Worm (Caenorhabditis elegans) whole organism, mixed stage, embryonic: ENCODE measurements around the gene chil-4.

Experiments used
- blmp-1 ChIP-seq: fragments of 150-350 bp; optimal IDR thresholded peaks from 2 replicates; lab custom pipeline; 2014; ENCODE audit warnings: missing biosample characterization, missing genetic modification characterization
- ceh-39 ChIP-seq: fragments of 150-350 bp; optimal IDR thresholded peaks from 2 replicates; lab custom pipeline; 2014; ENCODE audit warnings: missing biosample characterization, missing genetic modification characterization
- ceh-83 ChIP-seq: fragments of 200-800 bp; sonication (Bioruptor generic); optimal IDR thresholded peaks from 2 replicates; lab custom pipeline; 2018; ENCODE audit warnings: mild to moderate bottlenecking, missing genetic modification characterization, missing compliant biosample characterization
- ces-1 ChIP-seq: fragments of 150-350 bp; optimal IDR thresholded peaks from 2 replicates; lab custom pipeline; 2014; ENCODE audit warnings: missing biosample characterization, missing genetic modification reagents, missing genetic modification characterization
- cnd-1 ChIP-seq: fragments of 200-800 bp; sonication (Bioruptor generic); optimal IDR thresholded peaks from 2 replicates; lab custom pipeline; 2018; ENCODE audit warnings: mild to moderate bottlenecking, missing genetic modification characterization, missing compliant biosample characterization
- elt-1 ChIP-seq: sonication (generic microtip); optimal IDR thresholded peaks from 2 replicates; lab custom pipeline; 2017; ENCODE audit warnings: missing genetic modification characterization, mild to moderate bottlenecking, missing compliant biosample characterization, antibody characterized with exemption, moderate library complexity, borderline replicate concordance; ENCODE audit not compliant: insufficient read depth
- elt-3 ChIP-seq: fragments of 150-350 bp; optimal IDR thresholded peaks from 2 replicates; lab custom pipeline; 2014; ENCODE audit warnings: missing biosample characterization, missing genetic modification characterization
- ham-2 ChIP-seq: fragments of 200-800 bp; sonication (Bioruptor generic); optimal IDR thresholded peaks from 2 replicates; lab custom pipeline; 2018; ENCODE audit warnings: mild to moderate bottlenecking, missing genetic modification characterization, missing compliant biosample characterization
- hlh-1 ChIP-seq: fragments of 150-350 bp; optimal IDR thresholded peaks from 2 replicates; lab custom pipeline; 2014; ENCODE audit warnings: missing biosample characterization, missing genetic modification reagents, missing genetic modification characterization
- lin-13 ChIP-seq: fragments of 150-350 bp; optimal IDR thresholded peaks from 2 replicates; lab custom pipeline; 2014; ENCODE audit warnings: missing biosample characterization, missing genetic modification characterization
- lin-32 ChIP-seq: fragments of 200-800 bp; sonication (Bioruptor generic); optimal IDR thresholded peaks from 2 replicates; lab custom pipeline; 2018; ENCODE audit warnings: mild to moderate bottlenecking, missing genetic modification characterization, missing compliant biosample characterization
- lsy-2 ChIP-seq: fragments of 150-350 bp; optimal IDR thresholded peaks from 2 replicates; lab custom pipeline; 2014; ENCODE audit warnings: missing biosample characterization, missing genetic modification characterization
- mep-1 ChIP-seq: fragments of 150-350 bp; optimal IDR thresholded peaks from 2 replicates; lab custom pipeline; 2017; ENCODE audit warnings: missing biosample characterization, missing genetic modification reagents, missing genetic modification characterization, inconsistent platforms
- mls-2 ChIP-seq: sonication (generic microtip); optimal IDR thresholded peaks from 2 replicates; lab custom pipeline; 2016; ENCODE audit warnings: mild to moderate bottlenecking, missing genetic modification characterization, moderate library complexity, missing compliant biosample characterization
- nhr-2 ChIP-seq: fragments of 150-350 bp; optimal IDR thresholded peaks from 2 replicates; lab custom pipeline; 2014; ENCODE audit warnings: missing biosample characterization, missing genetic modification characterization
- nhr-237 ChIP-seq: fragments of 150-350 bp; optimal IDR thresholded peaks from 2 replicates; lab custom pipeline; 2014; ENCODE audit warnings: missing biosample characterization, missing genetic modification characterization
- nhr-28 ChIP-seq: fragments of 150-350 bp; optimal IDR thresholded peaks from 2 replicates; lab custom pipeline; 2014; ENCODE audit warnings: missing biosample characterization, missing genetic modification characterization
- nhr-76 ChIP-seq: sonication (generic microtip); optimal IDR thresholded peaks from 2 replicates; lab custom pipeline; 2017; ENCODE audit warnings: missing biosample characterization, missing genetic modification characterization
- pha-4 ChIP-seq: fragments of 150-350 bp; optimal IDR thresholded peaks from 2 replicates; lab custom pipeline; 2018; ENCODE audit warnings: missing biosample characterization, missing genetic modification reagents, missing genetic modification characterization
- sem-2 ChIP-seq: fragments of 200-800 bp; sonication (Bioruptor generic); optimal IDR thresholded peaks from 2 replicates; lab custom pipeline; 2018; ENCODE audit warnings: mild to moderate bottlenecking, missing genetic modification characterization, missing compliant biosample characterization
- sptf-1 ChIP-seq: sonication (generic microtip); optimal IDR thresholded peaks from 2 replicates; lab custom pipeline; 2017; ENCODE audit warnings: mild to moderate bottlenecking, missing genetic modification characterization, moderate library complexity, missing compliant biosample characterization
- tbx-8 ChIP-seq: fragments of 200-800 bp; sonication (Bioruptor generic); optimal IDR thresholded peaks from 2 replicates; lab custom pipeline; 2018; ENCODE audit warnings: mild to moderate bottlenecking, missing genetic modification characterization, moderate library complexity, missing compliant biosample characterization
- unc-120 ChIP-seq: sonication (generic microtip); optimal IDR thresholded peaks from 2 replicates; lab custom pipeline; 2017; ENCODE audit warnings: missing genetic modification characterization, missing compliant biosample characterization; ENCODE audit not compliant: poor library complexity, severe bottlenecking
- unc-62 ChIP-seq: fragments of 150-350 bp; optimal IDR thresholded peaks from 2 replicates; lab custom pipeline; 2014; ENCODE audit warnings: missing biosample characterization, missing genetic modification reagents, missing genetic modification characterization
- zip-8 ChIP-seq: fragments of 150-350 bp; optimal IDR thresholded peaks from 2 replicates; lab custom pipeline; 2014; ENCODE audit warnings: missing biosample characterization, missing genetic modification characterization
- ztf-11 ChIP-seq: fragments of 150-350 bp; optimal IDR thresholded peaks from 2 replicates; lab custom pipeline; 2014; ENCODE audit warnings: missing biosample characterization, missing genetic modification characterization

The chil-4 gene

ce11 chrII:9894435-9894834 lies 38.9 kb upstream of the chil-4 start, which contains the start of gene F26C11.1:
Gene F26C11.1, plus strand, starts transcription at chrII:9894735.
- TF ChIP-seq nhr-76 (tag; lab: Kevin White, UChicago) (no peak), elt-3 (no peak), lin-32 (GFP tag; lab: Kevin White, UChicago) (no peak), lin-13 (no peak), mls-2 (no peak), sem-2 (GFP tag; lab: Kevin White, UChicago) (no peak)
- TF ChIP-seq, all 35 proteins: peak for 0

- TF ChIP-seq hlh-1 (peak; percentile 59), mep-1 (tag; lab: Kevin White, UChicago) (peak; percentile 36), lin-13 (peak; percentile 11), ces-1 (GFP tag; lab: Kevin White, UChicago) (no peak), lsy-2 (tag; lab: Kevin White, UChicago) (peak; percentile 95), nhr-237 (tag; lab: Kevin White, UChicago) (no peak)
Measured at ce11 chrII:9892409-9892808, 36.9 kb upstream of the chil-4 start, which contains the start of gene C08H9.16. Gene C08H9.16, plus strand, starts transcription at chrII:9892778.

- TF ChIP-seq lin-32 (GFP tag; lab: Kevin White, UChicago) = no peak
- TF ChIP-seq ham-2 (GFP tag; lab: Kevin White, UChicago) = peak; percentile 76
- TF ChIP-seq elt-1 = peak; percentile 96
- TF ChIP-seq nhr-76 (tag; lab: Kevin White, UChicago) = no peak
- peak; percentile 4 for TF ChIP-seq nhr-2 (tag; lab: Kevin White, UChicago)
- no peak for TF ChIP-seq nhr-237 (tag; lab: Kevin White, UChicago)
- no peak for TF ChIP-seq blmp-1 (tag; lab: Kevin White, UChicago)
- peak; percentile 42 for TF ChIP-seq unc-62
Measured at ce11 chrII:9891823-9892222, 36.3 kb upstream of the chil-4 start.

- TF ChIP-seq sptf-1 (tag; lab: Kevin White, UChicago) (peak; percentile 7), lsy-2 (tag; lab: Kevin White, UChicago) (no peak), pha-4 (tag; lab: Kevin White, UChicago) (peak; percentile 20)
Measured at ce11 chrII:9891031-9891689, 35.6 kb upstream of the chil-4 start, which contains the start of gene vgln-1. Gene vgln-1, minus strand, starts transcription at chrII:9891081.

- TF ChIP-seq ceh-83 (GFP tag; lab: Kevin White, UChicago) = no peak
- TF ChIP-seq tbx-8 = no peak
- no peak for TF ChIP-seq lsy-2 (tag; lab: Kevin White, UChicago)
- no peak for TF ChIP-seq cnd-1 (tag; lab: Kevin White, UChicago)
- TF ChIP-seq ceh-39 (tag; lab: Kevin White, UChicago) = no peak
- TF ChIP-seq unc-120 (tag; lab: Kevin White, UChicago) = no peak
- no peak for TF ChIP-seq unc-62
- TF ChIP-seq hlh-1 = no peak
- no peak for TF ChIP-seq blmp-1 (tag; lab: Kevin White, UChicago)
- TF ChIP-seq pha-4 (tag; lab: Kevin White, UChicago) = no peak
- TF ChIP-seq ham-2 (GFP tag; lab: Kevin White, UChicago) = no peak
- TF ChIP-seq lin-13 = no peak
- no peak for TF ChIP-seq nhr-28 (tag; lab: Kevin White, UChicago)
Measured at ce11 chrII:9888549-9888948, 33.0 kb upstream of the chil-4 start.

- no peak for TF ChIP-seq ztf-11
- TF ChIP-seq ces-1 (GFP tag; lab: Kevin White, UChicago) = no peak
Measured at ce11 chrII:9886216-9886615, 30.7 kb upstream of the chil-4 start, which contains the start of gene algn-8. Gene algn-8, minus strand, starts transcription at chrII:9886442.

- TF ChIP-seq zip-8 (tag; lab: Kevin White, UChicago) = peak; percentile 16
- TF ChIP-seq elt-1 = no peak
- TF ChIP-seq ceh-83 (GFP tag; lab: Kevin White, UChicago) = no peak
Measured at ce11 chrII:9880826-9881225, 25.3 kb upstream of the chil-4 start, which contains the start of gene C08H9.15. Gene C08H9.15, plus strand, starts transcription at chrII:9881193.
